Worm (Caenorhabditis elegans): ENCODE results near the gene C14B1.8.

- TF ChIP-seq ama-1 (optimal IDR thresholded peaks at IDR 0.05) (no peak), ceh-13 (GFP tag; optimal IDR thresholded peaks at IDR 0.05) (no peak), hmbx-1 (tag; optimal IDR thresholded peaks at IDR 0.05) (no peak), pes-1 (GFP tag; IDR thresholded peaks at IDR 0.05) (no peak), ceh-36 (tag; optimal IDR thresholded peaks at IDR 0.05) (no peak), scrt-1 (GFP tag; IDR thresholded peaks at IDR 0.05) (no peak), B0310.2 (tag; optimal IDR thresholded peaks at IDR 0.05) (no peak), F13C5.2 (tag; optimal IDR thresholded peaks at IDR 0.05) (no peak), aly-1 (tag; optimal IDR thresholded peaks at IDR 0.05) (no peak)
These were observed 42.1 kb downstream of the C14B1.8 start for ce11 chrIII:3677378-3677777.

Data from whole organism, early embryonic.